Worm (Caenorhabditis elegans): ENCODE measurements around the gene F29A7.8.

DNA sequence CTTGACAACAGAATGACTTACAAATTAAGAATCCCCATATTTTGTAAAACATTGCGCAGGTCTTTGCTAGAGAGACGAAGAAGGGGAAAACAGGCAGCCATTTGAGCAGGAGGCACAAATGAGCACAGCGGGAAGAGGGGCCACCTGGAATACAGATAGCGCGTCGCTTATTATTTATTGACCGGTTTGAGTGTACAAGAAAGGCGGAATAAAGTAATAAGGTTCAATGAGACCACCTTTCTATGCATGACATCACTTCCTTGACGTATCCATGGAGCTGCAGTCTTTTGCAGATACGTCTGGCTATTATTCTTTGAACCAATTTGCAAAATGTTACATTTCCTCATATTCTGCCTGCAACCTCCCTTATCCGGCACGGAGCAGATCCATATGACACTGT is 17.1 kb upstream of the F29A7.8 start, which contains the start of gene fbxb-111:
- TF ChIP-seq dao-5 (tag; optimal IDR thresholded peaks at IDR 0.05) (no peak), him-1 (tag; optimal IDR thresholded peaks at IDR 0.05) (no peak), W03F9.2 (tag; optimal IDR thresholded peaks at IDR 0.05) (no peak)
